Worm (Caenorhabditis elegans) whole organism, midembryonic: ENCODE measurements around the gene F43E2.11.

Source experiments
- T22C8.4 ChIP-seq: fragments of 200-800 bp; sonication (Bioruptor generic); IDR thresholded peaks from 2 replicates; pipeline ENCODE4 v1.3.6; 2022; ENCODE audit warnings: missing genetic modification characterization, missing compliant biosample characterization
- cog-1 ChIP-seq: sonication (generic microtip); optimal IDR thresholded peaks from 2 replicates; lab custom pipeline; 2016; ENCODE audit warnings: missing genetic modification characterization, missing compliant biosample characterization
- flt-1 ChIP-seq: fragments of 200-800 bp; sonication (Bioruptor generic); IDR thresholded peaks from 2 replicates; pipeline ENCODE4 v1.3.6; 2022; ENCODE audit warnings: missing genetic modification characterization, missing compliant biosample characterization
- klf-2 ChIP-seq: fragments of 200-800 bp; sonication (Bioruptor generic); conservative IDR thresholded peaks from 2 replicates; pipeline ENCODE4 v1.3.6; 2022; ENCODE audit warnings: missing genetic modification reagents, missing genetic modification characterization, missing compliant biosample characterization
- med-1 ChIP-seq: sonication (generic microtip); optimal IDR thresholded peaks from 2 replicates; lab custom pipeline; 2017; ENCODE audit warnings: missing genetic modification characterization, mild to moderate bottlenecking, missing compliant biosample characterization, antibody characterized with exemption, missing genetic modification reagents; ENCODE audit not compliant: insufficient read depth
- ref-1 ChIP-seq: fragments of 200-800 bp; sonication (Bioruptor generic); conservative IDR thresholded peaks from 2 replicates; pipeline ENCODE4 v1.3.6; 2022; ENCODE audit warnings: missing genetic modification reagents, missing genetic modification characterization, missing compliant biosample characterization
- tab-1 ChIP-seq: fragments of 200-800 bp; sonication (Bioruptor generic); IDR thresholded peaks from 2 replicates; pipeline ENCODE4 v1.3.6; 2022; ENCODE audit warnings: missing genetic modification characterization, missing compliant biosample characterization
- ztf-23 ChIP-seq: fragments of 200-800 bp; sonication (Bioruptor generic); IDR thresholded peaks from 2 replicates; pipeline ENCODE4 v1.3.6; 2022; ENCODE audit warnings: missing genetic modification reagents, missing genetic modification characterization, missing compliant biosample characterization
- ztf-29 ChIP-seq: fragments of 200-800 bp; sonication (Bioruptor generic); IDR thresholded peaks from 2 replicates; pipeline ENCODE4 v1.3.6; 2022; ENCODE audit warnings: missing genetic modification reagents, missing genetic modification characterization, missing compliant biosample characterization

DNA sequence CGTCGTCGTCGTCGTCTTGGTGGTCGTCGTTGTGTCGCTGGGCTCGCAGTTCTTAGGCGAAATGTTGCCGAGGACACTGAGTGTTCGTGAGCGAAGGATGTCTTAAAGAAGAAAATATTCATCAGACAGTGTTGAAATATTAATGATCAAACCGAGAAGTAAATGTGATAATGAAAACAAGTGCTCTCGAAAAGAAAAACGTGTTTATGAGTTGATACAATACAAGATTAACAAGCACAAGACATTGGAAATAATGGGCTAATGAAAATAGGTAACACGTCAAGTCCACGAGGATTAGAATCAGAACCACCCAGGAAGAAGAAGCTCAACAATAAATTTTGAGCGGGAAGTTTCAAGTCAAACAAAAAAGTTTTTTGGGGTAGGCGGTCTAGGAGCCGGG is 41.8 kb upstream of the F43E2.11 start, which contains the start of gene K02A2.5:
- TF ChIP-seq cog-1 (tag; lab: Kevin White, UChicago) (no peak), flt-1 (GFP tag; lab: Robert Waterston, UW) (no peak), ztf-23 (GFP tag; lab: Robert Waterston, UW) (no peak), T22C8.4 (GFP tag; lab: Robert Waterston, UW) (no peak), ref-1 (GFP tag; lab: Robert Waterston, UW) (no peak), klf-2 (GFP tag; lab: Robert Waterston, UW) (no peak), ztf-29 (GFP tag; lab: Robert Waterston, UW) (no peak), med-1 (no peak), tab-1 (GFP tag; lab: Robert Waterston, UW) (no peak)
